Fruit fly (Drosophila melanogaster): ENCODE measurements around the gene Taf1.

- no peak for TF ChIP-seq shn (GFP tag; optimal IDR thresholded peaks at IDR 0.05)
- no peak for TF ChIP-seq CG5180 (GFP tag; optimal IDR thresholded peaks at IDR 0.05)
- TF ChIP-seq CG6689 (GFP tag; IDR thresholded peaks at IDR 0.05) = no peak
- TF ChIP-seq CG30020 (tag; optimal IDR thresholded peaks at IDR 0.05) = no peak
- TF ChIP-seq CG13287 (GFP tag; IDR thresholded peaks at IDR 0.05; ENCODE audit: partially characterized antibody) = no peak
- TF ChIP-seq peb (GFP tag; IDR thresholded peaks at IDR 0.05) = no peak
- no peak for TF ChIP-seq BEAF-32 (GFP tag; optimal IDR thresholded peaks at IDR 0.05)
- TF ChIP-seq lmd (GFP tag; IDR thresholded peaks at IDR 0.05) = no peak
- TF ChIP-seq E2f2 (GFP tag; IDR thresholded peaks at IDR 0.05) = no peak
- TF ChIP-seq Sin3A (optimal IDR thresholded peaks at IDR 0.05) = no peak
Observed at dm6 chr3R:6688160-6688559, 41.5 kb downstream of the Taf1 start.

Data from whole organism, embryonic.